Worm (Caenorhabditis elegans) whole organism, L2 larva: ENCODE data around the gene twk-9.

ENCODE experiments used
- C34F6.9 ChIP-seq: fragments of 150-350 bp; optimal IDR thresholded peaks from 2 replicates; lab custom pipeline; 2014; ENCODE audit warnings: missing biosample characterization, missing genetic modification characterization
- R02D3.7 ChIP-seq: fragments of 150-350 bp; optimal IDR thresholded peaks from 2 replicates; lab custom pipeline; 2014; ENCODE audit warnings: missing biosample characterization, missing genetic modification characterization
- ZK546.5 ChIP-seq: sonication (generic microtip); optimal IDR thresholded peaks from 2 replicates; lab custom pipeline; 2017; ENCODE audit warnings: missing biosample characterization, missing genetic modification characterization
- aly-2 ChIP-seq: fragments of 150-350 bp; optimal IDR thresholded peaks from 2 replicates; lab custom pipeline; 2014; ENCODE audit warnings: missing biosample characterization, missing genetic modification characterization
- crh-2 ChIP-seq: sonication (generic microtip); optimal IDR thresholded peaks from 2 replicates; lab custom pipeline; 2017; ENCODE audit warnings: missing biosample characterization, missing genetic modification characterization
- nhr-11 ChIP-seq: fragments of 150-350 bp; optimal IDR thresholded peaks from 2 replicates; lab custom pipeline; 2014; ENCODE audit warnings: missing biosample characterization, missing genetic modification characterization

- TF ChIP-seq aly-2 (tag; lab: Kevin White, UChicago) (no peak), R02D3.7 (tag; lab: Kevin White, UChicago) (no peak), ZK546.5 (tag; lab: Kevin White, UChicago) (no peak), crh-2 (tag; lab: Kevin White, UChicago) (no peak), nhr-11 (no peak), C34F6.9 (tag; lab: Kevin White, UChicago) (no peak)
Observed at ce11 chrIV:9733904-9734303, 40.9 kb downstream of the twk-9 start.
